Worm (Caenorhabditis elegans): ENCODE results near the gene neg-1.

The neg-1 gene

ce11 chrV:4373656-4374055 lies 1.0 kb downstream of the neg-1 start:
- TF ChIP-seq madf-3 (GFP tag; IDR thresholded peaks at IDR 0.05) (no peak), lsy-27 (tag; optimal IDR thresholded peaks at IDR 0.05; ENCODE audit: borderline replicate concordance, insufficient read depth) (no peak), C17E4.6 (GFP tag; IDR thresholded peaks at IDR 0.05) (no peak), ceh-58 (GFP tag; IDR thresholded peaks at IDR 0.05) (no peak), atf-7 (tag; optimal IDR thresholded peaks at IDR 0.05) (no peak), sdz-38 (tag; optimal IDR thresholded peaks at IDR 0.05) (no peak), nfyb-1 (GFP tag; IDR thresholded peaks at IDR 0.05) (0 out of 2 replicates have a peak, but pooled peaks have one; percentile 34), Y53G8AR.9 (GFP tag; conservative IDR thresholded peaks at IDR 0.05) (no peak), tbp1 (GFP tag; optimal IDR thresholded peaks at IDR 0.05) (no peak), lsl-1 (GFP tag; optimal IDR thresholded peaks at IDR 0.05) (peak; percentile 14), ztf-3 (GFP tag; optimal IDR thresholded peaks at IDR 0.05) (no peak), hmg-1.2 (GFP tag; IDR thresholded peaks at IDR 0.05) (no peak), T26A5.8 (tag; optimal IDR thresholded peaks at IDR 0.05) (no peak), hlh-26 (GFP tag; conservative IDR thresholded peaks at IDR 0.05) (no peak), akir-1 (GFP tag; optimal IDR thresholded peaks at IDR 0.05) (no peak), ztf-6 (GFP tag; IDR thresholded peaks at IDR 0.05) (no peak), let-607 (tag; optimal IDR thresholded peaks at IDR 0.05) (no peak), B0035.1 (tag; optimal IDR thresholded peaks at IDR 0.05) (no peak), ceh-40 (GFP tag; IDR thresholded peaks at IDR 0.05) (no peak), athp-1 (tag; optimal IDR thresholded peaks at IDR 0.05) (peak; percentile 35), let-526 (GFP tag; IDR thresholded peaks at IDR 0.05) (no peak), snpc-4 (GFP tag; optimal IDR thresholded peaks at IDR 0.05) (no peak), snpc-4 (tag; optimal IDR thresholded peaks at IDR 0.05) (peak in 1 of 4 experiments; percentile 0), madf-6 (GFP tag; IDR thresholded peaks at IDR 0.05) (peak; percentile 59), dpl-1 (GFP tag; optimal IDR thresholded peaks at IDR 0.05) (no peak), ekl-4 (GFP tag; IDR thresholded peaks at IDR 0.05) (0 out of 2 replicates have a peak, but pooled peaks have one; percentile 44), ztf-25 (GFP tag; IDR thresholded peaks at IDR 0.05) (no peak), ccch-3 (GFP tag; optimal IDR thresholded peaks at IDR 0.05) (no peak), rec-8 (tag; optimal IDR thresholded peaks at IDR 0.05) (peak in 1 of 2 experiments; percentile 24), chd-7 (tag; optimal IDR thresholded peaks at IDR 0.05) (no peak), ztf-28 (GFP tag; IDR thresholded peaks at IDR 0.05) (no peak), ztf-22 (GFP tag; optimal IDR thresholded peaks at IDR 0.05) (no peak), F39B2.1 (GFP tag; IDR thresholded peaks at IDR 0.05) (no peak), snpc-1.1 (tag; optimal IDR thresholded peaks at IDR 0.05; ENCODE audit: insufficient read depth) (no peak), mes-4 (tag; optimal IDR thresholded peaks at IDR 0.05) (no peak), dox-1 (GFP tag; IDR thresholded peaks at IDR 0.05) (no peak), cebp-1 (GFP tag; IDR thresholded peaks at IDR 0.05) (no peak), cebp-1 (tag; optimal IDR thresholded peaks at IDR 0.05) (peak; percentile 14), efl-1 (GFP tag; optimal IDR thresholded peaks at IDR 0.05) (no peak), Y56A3A.18 (GFP tag; IDR thresholded peaks at IDR 0.05) (no peak), cebp-2 (GFP tag; IDR thresholded peaks at IDR 0.05) (no peak), aptf-2 (GFP tag; conservative IDR thresholded peaks at IDR 0.05) (no peak), attf-3 (GFP tag; conservative IDR thresholded peaks at IDR 0.05) (no peak), nhr-90 (tag; optimal IDR thresholded peaks at IDR 0.05) (no peak), attf-5 (GFP tag; optimal IDR thresholded peaks at IDR 0.05) (no peak), ceh-100 (GFP tag; IDR thresholded peaks at IDR 0.05) (no peak), nfya-1 (tag; optimal IDR thresholded peaks at IDR 0.05; ENCODE audit: borderline replicate concordance, insufficient read depth) (no peak), F57C9.4 (tag; optimal IDR thresholded peaks at IDR 0.05) (no peak), xnd-1 (tag; optimal IDR thresholded peaks at IDR 0.05) (no peak)

All from whole organism, young adult.